Fruit fly (Drosophila melanogaster) whole organism, embryonic: ENCODE results near the gene SCCRO4.

ENCODE experiments used
- Aef1 ChIP-seq: fragments of 200-800 bp; sonication (Bioruptor generic); IDR thresholded peaks from 3 replicates; pipeline ENCODE4 v1.3.6; 2022; ENCODE audit warnings: missing biosample characterization, missing genetic modification characterization
- B-H1 ChIP-seq: fragments of 200-800 bp; sonication (Bioruptor generic); IDR thresholded peaks from 3 replicates; pipeline ENCODE4 v1.3.6; 2022; ENCODE audit warnings: missing biosample characterization, missing genetic modification characterization
- Bdp1 ChIP-seq: fragments of 200-800 bp; sonication (Bioruptor generic); optimal IDR thresholded peaks from 3 replicates; lab custom pipeline; 2016; ENCODE audit warnings: missing biosample characterization, missing genetic modification characterization
- CG1024 ChIP-seq: fragments of 200-800 bp; sonication (Bioruptor generic); IDR thresholded peaks from 2 replicates; pipeline ENCODE4 v1.3.6; 2022; ENCODE audit warnings: missing biosample characterization, missing genetic modification characterization
- CG10565 ChIP-seq: fragments of 200-800 bp; sonication (Bioruptor generic); optimal IDR thresholded peaks from 3 replicates; lab custom pipeline; 2016; ENCODE audit warnings: missing biosample characterization, mild to moderate bottlenecking, missing genetic modification characterization
- CG11093 ChIP-seq: fragments of 200-800 bp; sonication (Bioruptor generic); IDR thresholded peaks from 3 replicates; pipeline ENCODE4 v1.3.6; 2022; ENCODE audit warnings: missing biosample characterization, missing genetic modification characterization
- CG11695 ChIP-seq: fragments of 200-800 bp; sonication (Bioruptor generic); IDR thresholded peaks from 3 replicates; pipeline ENCODE4 v1.3.6; 2022; ENCODE audit warnings: missing biosample characterization, missing genetic modification characterization
- CG12104 ChIP-seq: fragments of 200-800 bp; sonication (Bioruptor generic); optimal IDR thresholded peaks from 3 replicates; lab custom pipeline; 2016; ENCODE audit warnings: missing biosample characterization, missing genetic modification characterization
- CG12769 ChIP-seq: fragments of 200-800 bp; sonication (Bioruptor generic); optimal IDR thresholded peaks from 2 replicates; lab custom pipeline; 2019; ENCODE audit warnings: missing biosample characterization, mild to moderate bottlenecking, missing genetic modification characterization, moderate library complexity
- CG14667 ChIP-seq: fragments of 200-800 bp; sonication (Bioruptor generic); IDR thresholded peaks from 2 replicates; pipeline ENCODE4 v1.3.6; 2022; ENCODE audit warnings: missing biosample characterization, missing genetic modification characterization
- CG15073 ChIP-seq: fragments of 200-800 bp; sonication (Bioruptor generic); optimal IDR thresholded peaks from 2 replicates; lab custom pipeline; 2016; ENCODE audit warnings: missing biosample characterization, missing genetic modification characterization
- CG2129 ChIP-seq: fragments of 200-800 bp; sonication (Bioruptor generic); IDR thresholded peaks from 2 replicates; pipeline ENCODE4 v1.3.6; 2022; ENCODE audit warnings: missing biosample characterization, missing genetic modification characterization; ENCODE audit not compliant: partially characterized antibody
- CG3281 ChIP-seq: fragments of 200-800 bp; sonication (Bioruptor generic); optimal IDR thresholded peaks from 3 replicates; lab custom pipeline; 2017; ENCODE audit warnings: missing biosample characterization, mild to moderate bottlenecking, missing genetic modification characterization
- CG4820 ChIP-seq: fragments of 200-800 bp; sonication (Bioruptor generic); optimal IDR thresholded peaks from 3 replicates; lab custom pipeline; 2016; ENCODE audit warnings: missing biosample characterization, missing genetic modification characterization
- CG5180 ChIP-seq: fragments of 200-800 bp; sonication (Bioruptor generic); optimal IDR thresholded peaks from 3 replicates; lab custom pipeline; 2017; ENCODE audit warnings: missing biosample characterization, missing genetic modification characterization, mild to moderate bottlenecking, moderate library complexity, missing genetic modification reagents
- CG6654 ChIP-seq: fragments of 200-800 bp; sonication (Bioruptor generic); optimal IDR thresholded peaks from 2 replicates; lab custom pipeline; 2017; ENCODE audit warnings: missing biosample characterization, mild to moderate bottlenecking, missing genetic modification characterization
- CG6765 ChIP-seq: fragments of 200-800 bp; sonication (Bioruptor generic); optimal IDR thresholded peaks from 3 replicates; lab custom pipeline; 2017; ENCODE audit warnings: missing biosample characterization, mild to moderate bottlenecking, missing genetic modification characterization
- CG9609 ChIP-seq: fragments of 200-800 bp; sonication (Bioruptor generic); optimal IDR thresholded peaks from 3 replicates; lab custom pipeline; 2016; ENCODE audit warnings: missing biosample characterization, missing genetic modification characterization
- CG9797 ChIP-seq: fragments of 200-800 bp; sonication (Bioruptor generic); optimal IDR thresholded peaks from 3 replicates; lab custom pipeline; 2018; ENCODE audit warnings: missing biosample characterization, mild to moderate bottlenecking, missing genetic modification characterization
- Dip3 ChIP-seq: fragments of 200-800 bp; sonication (Bioruptor generic); optimal IDR thresholded peaks from 3 replicates; lab custom pipeline; 2016; ENCODE audit warnings: missing biosample characterization, missing genetic modification characterization
- Eip74EF ChIP-seq, 2 experiments: fragments of 200-800 bp in 1 of 2; fragments of >200 bp in 1 of 2; sonication (Bioruptor generic) in 1 of 2; optimal IDR thresholded peaks; 2 replicates each; lab custom pipeline; 2017 to 2019; ENCODE audit warnings: missing biosample characterization in 2 of 2, missing genetic modification characterization in 2 of 2, mild to moderate bottlenecking in 1 of 2, moderate library complexity in 1 of 2
- Fer2 ChIP-seq: fragments of 200-800 bp; sonication (Bioruptor generic); optimal IDR thresholded peaks from 2 replicates; lab custom pipeline; 2018; ENCODE audit warnings: missing biosample characterization, mild to moderate bottlenecking, missing genetic modification characterization, moderate library complexity
- HLH3B ChIP-seq: fragments of 200-800 bp; sonication (Bioruptor generic); IDR thresholded peaks from 2 replicates; pipeline ENCODE4 v1.3.6; 2022; ENCODE audit warnings: missing biosample characterization, missing genetic modification characterization
- Hey ChIP-seq: fragments of 200-800 bp; sonication (Bioruptor generic); optimal IDR thresholded peaks from 3 replicates; lab custom pipeline; 2018; ENCODE audit warnings: missing biosample characterization, mild to moderate bottlenecking, missing genetic modification characterization
- Med ChIP-seq: fragments of 200-800 bp; sonication (Bioruptor generic); peaks from one replicate; lab custom pipeline; 2016; ENCODE audit warnings: missing biosample characterization, missing genetic modification characterization, mild to moderate bottlenecking, inconsistent platforms, moderate library complexity
- Mes4 ChIP-seq: fragments of 200-800 bp; sonication (Bioruptor generic); optimal IDR thresholded peaks from 2 replicates; lab custom pipeline; 2016; ENCODE audit warnings: missing biosample characterization, missing genetic modification characterization
- Optix ChIP-seq: fragments of 200-800 bp; sonication (Bioruptor generic); IDR thresholded peaks from 3 replicates; pipeline ENCODE4 v1.3.6; 2022; ENCODE audit warnings: missing biosample characterization, missing genetic modification characterization
- PHDP ChIP-seq: fragments of 200-800 bp; sonication (Bioruptor generic); optimal IDR thresholded peaks from 3 replicates; lab custom pipeline; 2018; ENCODE audit warnings: missing biosample characterization, mild to moderate bottlenecking, missing genetic modification characterization, moderate library complexity
- Sin3A ChIP-seq: fragments of >200 bp; optimal IDR thresholded peaks from 2 replicates; lab custom pipeline; 2018
- bbx ChIP-seq: fragments of 200-800 bp; sonication (Bioruptor generic); IDR thresholded peaks from 2 replicates; pipeline ENCODE4 v1.3.6; 2022; ENCODE audit warnings: missing biosample characterization, missing genetic modification characterization; ENCODE audit not compliant: partially characterized antibody
- bcd ChIP-seq: fragments of 200-800 bp; sonication (Bioruptor generic); optimal IDR thresholded peaks from 2 replicates; lab custom pipeline; 2017; ENCODE audit warnings: missing biosample characterization, mild to moderate bottlenecking, missing genetic modification characterization
- cad ChIP-seq: fragments of >200 bp; optimal IDR thresholded peaks from 2 replicates; lab custom pipeline; 2017; ENCODE audit warnings: missing biosample characterization, missing genetic modification characterization
- cas ChIP-seq: fragments of 200-800 bp; sonication (Bioruptor generic); IDR thresholded peaks from 2 replicates; pipeline ENCODE4 v1.3.6; 2022; ENCODE audit warnings: missing biosample characterization, missing genetic modification characterization
- cato ChIP-seq: fragments of 200-800 bp; sonication (Bioruptor generic); optimal IDR thresholded peaks from 2 replicates; lab custom pipeline; 2016; ENCODE audit warnings: missing biosample characterization, missing genetic modification characterization, borderline replicate concordance
- cg ChIP-seq: fragments of 200-800 bp; sonication (Bioruptor generic); optimal IDR thresholded peaks from 3 replicates; lab custom pipeline; 2019; ENCODE audit warnings: missing biosample characterization, mild to moderate bottlenecking, missing genetic modification characterization, moderate library complexity
- chn ChIP-seq: fragments of 200-800 bp; sonication (Bioruptor generic); optimal IDR thresholded peaks from 2 replicates; lab custom pipeline; 2016; ENCODE audit warnings: missing biosample characterization, missing genetic modification characterization
- fd64A ChIP-seq: fragments of 200-800 bp; sonication (Bioruptor generic); optimal IDR thresholded peaks from 3 replicates; lab custom pipeline; 2018; ENCODE audit warnings: missing biosample characterization, mild to moderate bottlenecking, missing genetic modification characterization
- gem ChIP-seq: fragments of 200-800 bp; sonication (Bioruptor generic); optimal IDR thresholded peaks from 2 replicates; lab custom pipeline; 2019; ENCODE audit warnings: missing biosample characterization, mild to moderate bottlenecking, missing genetic modification characterization, moderate library complexity
- gsb ChIP-seq: fragments of 200-800 bp; sonication (Bioruptor generic); IDR thresholded peaks from 2 replicates; pipeline ENCODE4 v1.3.6; 2022; ENCODE audit warnings: missing biosample characterization, missing genetic modification characterization
- gt ChIP-seq: fragments of 200-800 bp; sonication (Bioruptor generic); IDR thresholded peaks from 2 replicates; pipeline ENCODE4 v1.3.6; 2022; ENCODE audit warnings: missing biosample characterization, missing genetic modification characterization
- h ChIP-seq: fragments of >200 bp; optimal IDR thresholded peaks from 2 replicates; lab custom pipeline; 2017
- hth ChIP-seq: fragments of >200 bp; optimal IDR thresholded peaks from 2 replicates; lab custom pipeline; 2017; ENCODE audit warnings: inconsistent platforms
- insv ChIP-seq, 2 experiments: fragments of 200-800 bp; sonication (Bioruptor generic); optimal IDR thresholded peaks; 3 replicates each; lab custom pipeline; 2016 to 2018; ENCODE audit warnings: missing biosample characterization in 2 of 2, missing genetic modification characterization in 2 of 2
- ken ChIP-seq: fragments of 200-800 bp; sonication (Bioruptor generic); IDR thresholded peaks from 3 replicates; pipeline ENCODE4 v1.3.6; 2022; ENCODE audit warnings: missing biosample characterization, missing genetic modification characterization
- nau ChIP-seq: fragments of 200-800 bp; sonication (Bioruptor generic); optimal IDR thresholded peaks from 3 replicates; lab custom pipeline; 2017; ENCODE audit warnings: missing biosample characterization, mild to moderate bottlenecking, missing genetic modification characterization, missing genetic modification reagents
- pho ChIP-seq: fragments of 200-800 bp; sonication (Bioruptor generic); optimal IDR thresholded peaks from 2 replicates; lab custom pipeline; 2016; ENCODE audit warnings: missing biosample characterization, missing genetic modification characterization
- pros ChIP-seq: fragments of 200-800 bp; sonication (Bioruptor generic); optimal IDR thresholded peaks from 3 replicates; lab custom pipeline; 2019; ENCODE audit warnings: missing biosample characterization, mild to moderate bottlenecking, missing genetic modification characterization, moderate library complexity
- repo ChIP-seq: fragments of 200-800 bp; sonication (Bioruptor generic); optimal IDR thresholded peaks from 2 replicates; lab custom pipeline; 2016; ENCODE audit warnings: missing biosample characterization, missing genetic modification characterization
- sc ChIP-seq, 3 experiments: fragments of >200 bp in 2 of 3; fragments of 200-800 bp in 1 of 3; sonication (Bioruptor generic) in 1 of 3; optimal IDR thresholded peaks; 2 replicates in 2 of 3; 3 replicates in 1 of 3; lab custom pipeline; 2017; ENCODE audit warnings: mild to moderate bottlenecking in 1 of 3, missing biosample characterization in 1 of 3, missing genetic modification characterization in 1 of 3, missing genetic modification reagents in 1 of 3
- schlank ChIP-seq: fragments of 200-800 bp; sonication (Bioruptor generic); optimal IDR thresholded peaks from 2 replicates; lab custom pipeline; 2018; ENCODE audit warnings: missing biosample characterization, mild to moderate bottlenecking, missing genetic modification characterization
- sens ChIP-seq: fragments of 200-800 bp; sonication (Bioruptor generic); peaks from one replicate; lab custom pipeline; 2016; ENCODE audit warnings: missing biosample characterization, missing genetic modification characterization
- so ChIP-seq: fragments of 200-800 bp; sonication (Bioruptor generic); IDR thresholded peaks from 3 replicates; pipeline ENCODE4 v1.3.6; 2022; ENCODE audit warnings: missing biosample characterization, missing genetic modification characterization
- stc ChIP-seq: fragments of 200-800 bp; sonication (Bioruptor generic); IDR thresholded peaks from 2 replicates; pipeline ENCODE4 v1.3.6; 2022; ENCODE audit warnings: missing biosample characterization, missing genetic modification characterization

SCCRO4 gene

DNA sequence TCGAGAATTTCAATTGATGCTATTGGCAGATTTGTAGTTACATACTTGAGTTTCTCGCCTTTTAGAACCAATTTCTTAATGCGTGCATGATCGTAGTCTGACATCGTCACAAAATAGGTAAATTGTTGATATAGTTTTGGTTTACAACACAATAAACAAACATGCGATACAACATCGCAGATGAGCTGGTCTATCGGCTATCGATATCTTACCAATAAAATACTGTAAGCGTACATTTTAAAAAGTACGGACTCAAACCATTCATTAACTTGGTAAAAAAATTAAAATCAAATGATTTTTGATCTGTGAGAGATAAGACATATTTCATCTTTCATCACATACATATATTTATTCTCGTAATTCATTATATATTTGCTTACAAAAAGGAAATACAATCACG, 2.4 kb upstream of the SCCRO4 start, which contains the start of gene FRG1 (continued):
- TF ChIP-seq stc (GFP tag; lab: Robert Waterston, UW), result no peak
- TF ChIP-seq CG5180 (GFP tag; lab: Kevin White, UChicago), result no peak
- TF ChIP-seq cas (GFP tag; lab: Robert Waterston, UW), result no peak
- TF ChIP-seq nau, result no peak
- TF ChIP-seq cad (GFP tag; lab: Kevin White, UChicago), result no peak
- TF ChIP-seq CG12104 (GFP tag; lab: Kevin White, UChicago), result no peak
- TF ChIP-seq schlank (tag; lab: Kevin White, UChicago), result no peak
- TF ChIP-seq gt, result no peak
- no peak for TF ChIP-seq B-H1 (GFP tag; lab: Robert Waterston, UW)
- no peak for TF ChIP-seq h
- no peak for TF ChIP-seq sc (optimal IDR thresholded peaks at IDR 0.05; lab: Kevin White, UChicago)
- TF ChIP-seq sc (GFP tag; optimal IDR thresholded peaks at IDR 0.05; lab: Kevin White, UChicago), result no peak
- TF ChIP-seq CG1024 (GFP tag; lab: Robert Waterston, UW), result no peak
- TF ChIP-seq pho (GFP tag; lab: Kevin White, UChicago), result no peak
- no peak for TF ChIP-seq CG3281
- TF ChIP-seq CG2129, result peak; percentile 39; the same call in 1 of the 2 replicates
- TF ChIP-seq so (GFP tag; lab: Robert Waterston, UW), result no peak
- TF ChIP-seq insv (GFP tag; optimal IDR thresholded peaks at IDR 0.05; lab: Kevin White, UChicago), result no peak
- TF ChIP-seq chn, result no peak
- no peak for TF ChIP-seq PHDP
- TF ChIP-seq Mes4, result no peak
- TF ChIP-seq CG11695 (GFP tag; lab: Robert Waterston, UW), result no peak
- no peak for TF ChIP-seq CG6765 (GFP tag; lab: Kevin White, UChicago)
- no peak for TF ChIP-seq Aef1 (GFP tag; lab: Robert Waterston, UW)
- no peak for TF ChIP-seq Eip74EF (GFP tag; optimal IDR thresholded peaks at IDR 0.05; lab: Kevin White, UChicago)
- TF ChIP-seq pros (GFP tag; lab: Kevin White, UChicago), result no peak
- no peak for TF ChIP-seq fd64A (GFP tag; lab: Kevin White, UChicago)
- TF ChIP-seq gsb (GFP tag; lab: Robert Waterston, UW), result no peak
- no peak for TF ChIP-seq CG6654
- no peak for TF ChIP-seq CG12769 (tag; lab: Kevin White, UChicago)
- no peak for TF ChIP-seq Optix (GFP tag; lab: Robert Waterston, UW)
- no peak for TF ChIP-seq CG10565 (GFP tag; lab: Kevin White, UChicago)
- no peak for TF ChIP-seq CG9797
- no peak for TF ChIP-seq HLH3B (GFP tag; lab: Robert Waterston, UW)
- no peak for TF ChIP-seq bcd (GFP tag; lab: Kevin White, UChicago)
- peak; percentile 85 for TF ChIP-seq bbx (GFP tag; lab: Robert Waterston, UW)
- no peak for TF ChIP-seq CG11093 (GFP tag; lab: Robert Waterston, UW)
- TF ChIP-seq repo, result no peak
- no peak for TF ChIP-seq hth
- TF ChIP-seq ken (GFP tag; lab: Robert Waterston, UW), result no peak
- TF ChIP-seq CG9609, result no peak
- TF ChIP-seq Med, result no peak
- TF ChIP-seq CG14667 (GFP tag; lab: Robert Waterston, UW), result no peak
- TF ChIP-seq cato (GFP tag; lab: Kevin White, UChicago), result no peak
- TF ChIP-seq Sin3A (lab: Kevin White, UChicago), result no peak
- TF ChIP-seq Fer2 (tag; lab: Kevin White, UChicago), result no peak
- no peak for TF ChIP-seq Hey (tag; lab: Kevin White, UChicago)
- TF ChIP-seq cg (GFP tag; lab: Kevin White, UChicago), result no peak
- no peak for TF ChIP-seq Dip3 (GFP tag; lab: Kevin White, UChicago)
- TF ChIP-seq gem (tag; lab: Kevin White, UChicago), result no peak
- TF ChIP-seq sens (GFP tag; lab: Kevin White, UChicago), result peak; percentile 48
- no peak for TF ChIP-seq CG4820
- no peak for TF ChIP-seq Bdp1
- TF ChIP-seq CG15073 (GFP tag; lab: Kevin White, UChicago), result no peak
